Worm (Caenorhabditis elegans) whole organism, young adult: ENCODE results near the gene F37A4.6.

Experiments used
- ama-1 ChIP-seq, 3 experiments: fragments of 150-350 bp in 1 of 3; sonication (generic microtip) in 2 of 3; optimal IDR thresholded peaks; 2 replicates each; lab custom pipeline; 2014 to 2018; ENCODE audit warnings: missing biosample characterization in 2 of 3, missing genetic modification characterization in 2 of 3, missing genetic modification reagents in 2 of 3
- aptf-2 ChIP-seq: fragments of 200-800 bp; sonication (Bioruptor generic); conservative IDR thresholded peaks from 2 replicates; pipeline ENCODE4 v1.3.6; 2022; ENCODE audit warnings: missing genetic modification reagents, missing genetic modification characterization, missing compliant biosample characterization
- atf-7 ChIP-seq: sonication (generic microtip); optimal IDR thresholded peaks from 2 replicates; lab custom pipeline; 2017; ENCODE audit warnings: mild to moderate bottlenecking, missing genetic modification characterization, missing compliant biosample characterization
- dpl-1 ChIP-seq: fragments of 150-350 bp; optimal IDR thresholded peaks from 2 replicates; lab custom pipeline; 2014; ENCODE audit warnings: missing biosample characterization, missing genetic modification reagents, missing genetic modification characterization
- lin-35 ChIP-seq, 3 experiments: fragments of 150-350 bp in 2 of 3; sonication (generic microtip) in 1 of 3; optimal IDR thresholded peaks; 2 replicates each; lab custom pipeline; 2014 to 2018; ENCODE audit warnings: missing biosample characterization in 3 of 3, missing genetic modification characterization in 3 of 3, missing genetic modification reagents in 3 of 3
- madf-8 ChIP-seq: fragments of 200-800 bp; sonication (Bioruptor generic); conservative IDR thresholded peaks from 2 replicates; pipeline ENCODE4 v1.3.6; 2022; ENCODE audit warnings: missing genetic modification reagents, missing genetic modification characterization, missing compliant biosample characterization
- nfya-1 ChIP-seq: sonication (generic microtip); optimal IDR thresholded peaks from 2 replicates; lab custom pipeline; 2017; ENCODE audit warnings: antibody characterized with exemption, missing compliant biosample characterization, missing genetic modification characterization, borderline replicate concordance; ENCODE audit not compliant: insufficient read depth
- nfya-2 ChIP-seq: fragments of 200-800 bp; sonication (Bioruptor generic); IDR thresholded peaks from 2 replicates; pipeline ENCODE4 v1.3.6; 2022; ENCODE audit warnings: missing genetic modification reagents, missing genetic modification characterization, missing compliant biosample characterization
- nhr-80 ChIP-seq: sonication (generic microtip); optimal IDR thresholded peaks from 2 replicates; lab custom pipeline; 2016; ENCODE audit warnings: missing genetic modification characterization, missing compliant biosample characterization
- pha-4 ChIP-seq: fragments of 150-350 bp; sonication (generic microtip); optimal IDR thresholded peaks from 2 replicates; lab custom pipeline; 2014; ENCODE audit warnings: missing biosample characterization, missing genetic modification reagents, missing genetic modification characterization
- ztf-28 ChIP-seq: fragments of 200-800 bp; sonication (Bioruptor generic); IDR thresholded peaks from 2 replicates; pipeline ENCODE4 v1.3.6; 2022; ENCODE audit warnings: missing genetic modification reagents, missing genetic modification characterization, missing compliant biosample characterization
- ztf-3 ChIP-seq: fragments of 200-800 bp; sonication (Bioruptor generic); optimal IDR thresholded peaks from 2 replicates; lab custom pipeline; 2018; ENCODE audit warnings: mild to moderate bottlenecking, missing genetic modification characterization, missing compliant biosample characterization

ce11 chrIII:6677304-6677703, 28.3 kb upstream of the F37A4.6 start:
- TF ChIP-seq atf-7, result no peak
- no peak for TF ChIP-seq ztf-28
- TF ChIP-seq nhr-80, result no peak
- no peak for TF ChIP-seq dpl-1 (GFP tag; lab: Kevin White, UChicago)
- no peak for TF ChIP-seq nfya-2 (GFP tag; lab: Robert Waterston, UW)
- TF ChIP-seq ama-1 (optimal IDR thresholded peaks at IDR 0.05; lab: Kevin White, UChicago), result no peak
- TF ChIP-seq ama-1 (GFP tag; optimal IDR thresholded peaks at IDR 0.05; lab: Kevin White, UChicago), result no peak
- no peak for TF ChIP-seq nfya-1 (tag; lab: Kevin White, UChicago)
- TF ChIP-seq madf-8 (GFP tag; lab: Robert Waterston, UW), result no peak
- TF ChIP-seq aptf-2 (GFP tag; lab: Robert Waterston, UW), result no peak
- TF ChIP-seq pha-4 (tag; lab: Kevin White, UChicago), result no peak
- no peak for TF ChIP-seq ztf-3
- TF ChIP-seq lin-35 (GFP tag; optimal IDR thresholded peaks at IDR 0.05; lab: Kevin White, UChicago), result no peak
